Fruit fly (Drosophila melanogaster): Measurements from ENCODE around the gene bur.

bur gene

dm6 chr2L:21218240-21218911, 38.9 kb upstream of the bur start, which contains the start of gene CG8679 (continued):
- TF ChIP-seq abd-A (tag; optimal IDR thresholded peaks at IDR 0.05) (no peak), nmo (GFP tag; optimal IDR thresholded peaks at IDR 0.05) (peak; percentile 17), Stat92E (GFP tag; optimal IDR thresholded peaks at IDR 0.05) (peak in 1 of 3 experiments; percentile 38), sens (GFP tag) (peak; percentile 78), hkb (optimal IDR thresholded peaks at IDR 0.05) (no peak), hkb (GFP tag; IDR thresholded peaks at IDR 0.05) (peak; percentile 21; the same call in 1 of the 2 replicates), CG34224 (GFP tag; IDR thresholded peaks at IDR 0.05; ENCODE audit: partially characterized antibody) (peak; percentile 47; the same call in 2 of the 3 replicates), chinmo (GFP tag; IDR thresholded peaks at IDR 0.05; ENCODE audit: partially characterized antibody) (peak; percentile 98), rib (GFP tag; IDR thresholded peaks at IDR 0.05) (peak; percentile 95), CG11398 (GFP tag; optimal IDR thresholded peaks at IDR 0.05) (peak; percentile 31), Hand (GFP tag; optimal IDR thresholded peaks at IDR 0.05) (no peak), CHES-1-like (GFP tag; optimal IDR thresholded peaks at IDR 0.05) (peak; percentile 16), seq (GFP tag; IDR thresholded peaks at IDR 0.05) (no peak), prd (optimal IDR thresholded peaks at IDR 0.05) (no peak), prd (GFP tag; IDR thresholded peaks at IDR 0.05) (0 out of 3 replicates have a peak, but pooled peaks have one; percentile 24), crp (GFP tag; optimal IDR thresholded peaks at IDR 0.05) (peak in 1 of 2 experiments; percentile 35), Bteb2 (GFP tag; optimal IDR thresholded peaks at IDR 0.05) (no peak)

dm6 chr2L:21214961-21215362, 35.5 kb upstream of the bur start:
- TF ChIP-seq CG1024 (GFP tag; IDR thresholded peaks at IDR 0.05) (peak; percentile 42; the same call in 1 of the 2 replicates), CG11247 (GFP tag; IDR thresholded peaks at IDR 0.05) (peak; percentile 49; the same call in 1 of the 2 replicates), ind (GFP tag; optimal IDR thresholded peaks at IDR 0.05) (peak; percentile 11), az2 (GFP tag; optimal IDR thresholded peaks at IDR 0.05) (no peak), bbx (GFP tag; IDR thresholded peaks at IDR 0.05; ENCODE audit: partially characterized antibody) (peak; percentile 72), CG12942 (GFP tag; optimal IDR thresholded peaks at IDR 0.05) (peak; percentile 5), CG11504 (tag; optimal IDR thresholded peaks at IDR 0.05) (no peak), Deaf1 (tag; optimal IDR thresholded peaks at IDR 0.05) (peak; percentile 27), Bdp1 (GFP tag; optimal IDR thresholded peaks at IDR 0.05) (no peak), ap (GFP tag; IDR thresholded peaks at IDR 0.05) (no peak), fd102C (GFP tag; optimal IDR thresholded peaks at IDR 0.05) (peak; percentile 32), Optix (GFP tag; IDR thresholded peaks at IDR 0.05) (0 out of 3 replicates have a peak, but pooled peaks have one; percentile 15), Kr (GFP tag; optimal IDR thresholded peaks at IDR 0.05) (no peak), her (GFP tag; optimal IDR thresholded peaks at IDR 0.05) (peak; percentile 49), disco-r (GFP tag; optimal IDR thresholded peaks at IDR 0.05) (no peak), Nf-YA (GFP tag; IDR thresholded peaks at IDR 0.05) (0 out of 2 replicates have a peak, but pooled peaks have one; percentile 57), prd (optimal IDR thresholded peaks at IDR 0.05) (no peak), prd (GFP tag; IDR thresholded peaks at IDR 0.05) (peak; percentile 71), gem (tag; optimal IDR thresholded peaks at IDR 0.05) (no peak), pros (GFP tag; optimal IDR thresholded peaks at IDR 0.05) (peak; percentile 87), gt (GFP tag; IDR thresholded peaks at IDR 0.05) (no peak), Opbp (GFP tag; IDR thresholded peaks at IDR 0.05; ENCODE audit: partially characterized antibody) (peak; percentile 73; the same call in 1 of the 3 replicates), Atf3 (GFP tag; optimal IDR thresholded peaks at IDR 0.05) (peak; percentile 3), NC2β (GFP tag; optimal IDR thresholded peaks at IDR 0.05) (peak; percentile 56), CG10654 (GFP tag; optimal IDR thresholded peaks at IDR 0.05) (peak; percentile 12), cas (GFP tag; IDR thresholded peaks at IDR 0.05) (0 out of 2 replicates have a peak, but pooled peaks have one; percentile 38), CG8944 (GFP tag; optimal IDR thresholded peaks at IDR 0.05) (peak; percentile 47), zfh1 (GFP tag; IDR thresholded peaks at IDR 0.05) (peak; percentile 77; the same call in 2 of the 3 replicates), CG9817 (tag; optimal IDR thresholded peaks at IDR 0.05) (peak; percentile 8), mld (GFP tag; IDR thresholded peaks at IDR 0.05; ENCODE audit: partially characterized antibody) (peak; percentile 66; the same call in 2 of the 3 replicates), otp (GFP tag; IDR thresholded peaks at IDR 0.05) (peak; percentile 73; the same call in 2 of the 3 replicates), Hr51 (GFP tag; optimal IDR thresholded peaks at IDR 0.05) (peak in 1 of 2 experiments; percentile 65), ac (GFP tag; optimal IDR thresholded peaks at IDR 0.05) (peak; percentile 0)

Measured in whole organism, embryonic.